Fruit fly (Drosophila melanogaster) Kc167 (cell line): ENCODE data around the gene Mct1.

Experiments
- Myc ChIP-seq: fragments of >200 bp; optimal IDR thresholded peaks from 2 replicates; lab custom pipeline; 2017; ENCODE audit warnings: missing external identifiers
- Sin3A ChIP-seq: fragments of >200 bp; optimal IDR thresholded peaks from 2 replicates; lab custom pipeline; 2018; ENCODE audit warnings: missing external identifiers
- h ChIP-seq: fragments of >200 bp; optimal IDR thresholded peaks from 3 replicates; lab custom pipeline; 2018; ENCODE audit warnings: missing external identifiers
- insv ChIP-seq: fragments of >200 bp; optimal IDR thresholded peaks from 3 replicates; lab custom pipeline; 2018; ENCODE audit warnings: missing external identifiers
- psq ChIP-seq: fragments of >200 bp; optimal IDR thresholded peaks from 2 replicates; lab custom pipeline; 2017; ENCODE audit warnings: missing external identifiers
- ttk ChIP-seq: sonication (Bioruptor generic); optimal IDR thresholded peaks from 2 replicates; lab custom pipeline; 2017; ENCODE audit warnings: missing external identifiers

Gene Mct1

dm6 chrX:2175265-2175795, 13.7 kb upstream of the Mct1 start, which contains the start of gene Cyp4d14:
Cyp4d14 (minus strand) TSS chrX:2175315.
- TF ChIP-seq h (lab: Kevin White, UChicago) = no peak
- TF ChIP-seq psq (lab: Kevin White, UChicago) = no peak
- TF ChIP-seq ttk = no peak
- no peak for TF ChIP-seq Sin3A (lab: Kevin White, UChicago)
- TF ChIP-seq Myc (lab: Kevin White, UChicago) = no peak
- no peak for TF ChIP-seq insv (lab: Kevin White, UChicago)

DNA sequence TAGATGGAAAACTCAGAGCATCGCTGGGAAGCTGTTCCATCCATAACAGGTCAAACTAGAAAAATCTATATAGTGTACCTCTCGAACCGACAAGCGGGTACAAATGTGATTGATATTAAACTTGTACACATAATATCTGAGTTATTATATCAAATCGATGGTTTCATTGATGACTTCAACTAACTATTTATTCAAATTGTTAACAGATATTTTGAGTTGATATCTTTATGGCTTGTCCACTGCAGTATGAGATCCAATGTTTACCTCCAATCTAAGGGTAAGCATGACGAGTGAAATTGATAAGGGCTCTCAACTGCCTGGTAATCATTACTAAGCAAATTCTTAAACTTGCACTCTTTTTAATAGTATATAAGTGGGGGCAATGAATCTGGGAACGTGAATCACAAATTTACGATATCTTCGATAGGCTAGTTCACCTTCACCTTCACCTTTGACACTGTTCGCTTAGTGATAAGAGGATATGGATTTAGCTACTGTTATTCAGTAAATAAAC, 13.0 kb upstream of the Mct1 start, which contains the start of gene Cyp4d2:
Cyp4d2 (plus strand) TSS at position 51 of the 514 bp plus-strand sequence.
- no peak for TF ChIP-seq h (lab: Kevin White, UChicago)
- no peak for TF ChIP-seq psq (lab: Kevin White, UChicago)
- TF ChIP-seq Myc (lab: Kevin White, UChicago) = no peak
- TF ChIP-seq insv (lab: Kevin White, UChicago) = no peak
- TF ChIP-seq Sin3A (lab: Kevin White, UChicago) = no peak
- no peak for TF ChIP-seq ttk

DNA sequence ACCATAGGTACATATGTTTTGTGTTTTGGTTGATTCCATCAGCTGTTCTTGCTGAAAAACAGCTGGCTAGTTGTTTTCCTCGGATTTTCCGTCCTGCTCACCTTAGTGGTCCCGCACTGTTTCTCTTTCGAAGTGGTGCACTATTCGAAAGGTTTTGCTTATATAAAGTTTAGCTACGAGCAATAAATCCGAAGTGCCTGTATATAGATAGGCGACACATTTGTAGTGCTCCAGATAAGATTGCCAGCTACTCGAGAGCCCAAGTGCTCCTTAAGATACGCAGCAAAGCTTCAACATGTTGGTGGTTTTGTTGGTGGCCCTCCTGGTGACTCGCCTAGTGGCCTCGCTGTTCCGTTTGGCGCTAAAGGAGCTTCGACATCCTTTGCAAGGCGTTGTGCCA, 10.2 kb upstream of the Mct1 start, which contains the start of gene Cyp4ae1:
Cyp4ae1 (plus strand) TSS at position 206 of the 400 bp plus-strand sequence.
- TF ChIP-seq Sin3A (lab: Kevin White, UChicago) (no peak), h (lab: Kevin White, UChicago) (no peak), psq (lab: Kevin White, UChicago) (no peak), insv (lab: Kevin White, UChicago) (no peak)

dm6 chrX:2180750-2181261, 8.2 kb upstream of the Mct1 start, which contains the start of gene pn:
pn (plus strand) TSS chrX:2181211.
- TF ChIP-seq psq (lab: Kevin White, UChicago) (no peak), Sin3A (lab: Kevin White, UChicago) (no peak), ttk (no peak), h (lab: Kevin White, UChicago) (no peak), Myc (lab: Kevin White, UChicago) (no peak), insv (lab: Kevin White, UChicago) (no peak)

DNA sequence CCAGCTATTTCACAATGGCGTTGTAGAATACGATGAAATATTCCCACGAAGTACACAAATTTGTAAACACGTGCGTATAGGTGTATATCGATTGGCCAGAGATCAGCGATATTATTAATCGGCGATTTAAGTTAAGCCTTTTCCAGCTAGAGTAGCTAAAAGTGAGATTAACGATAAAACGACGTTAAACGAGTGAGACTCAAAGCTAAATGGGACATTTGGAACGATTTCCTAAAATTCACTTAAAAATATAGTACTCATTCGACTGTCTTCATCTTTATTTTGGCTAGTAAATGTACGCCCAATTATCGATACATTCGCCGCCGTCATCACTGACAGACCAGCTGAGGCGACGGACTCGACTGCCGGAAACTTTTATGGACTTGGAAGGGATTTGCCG, 4.4 kb upstream of the Mct1 start, which contains the start of the genes Nmd3 and CG17776:
Nmd3 (minus strand) TSS at position 106 of the 400 bp plus-strand sequence.
CG17776 (plus strand) TSS at position 163 of the 400 bp plus-strand sequence.
- no peak for TF ChIP-seq ttk
- no peak for TF ChIP-seq psq (lab: Kevin White, UChicago)
- TF ChIP-seq Myc (lab: Kevin White, UChicago) = no peak
- TF ChIP-seq insv (lab: Kevin White, UChicago) = no peak
- TF ChIP-seq h (lab: Kevin White, UChicago) = no peak
- TF ChIP-seq Sin3A (lab: Kevin White, UChicago) = no peak

DNA sequence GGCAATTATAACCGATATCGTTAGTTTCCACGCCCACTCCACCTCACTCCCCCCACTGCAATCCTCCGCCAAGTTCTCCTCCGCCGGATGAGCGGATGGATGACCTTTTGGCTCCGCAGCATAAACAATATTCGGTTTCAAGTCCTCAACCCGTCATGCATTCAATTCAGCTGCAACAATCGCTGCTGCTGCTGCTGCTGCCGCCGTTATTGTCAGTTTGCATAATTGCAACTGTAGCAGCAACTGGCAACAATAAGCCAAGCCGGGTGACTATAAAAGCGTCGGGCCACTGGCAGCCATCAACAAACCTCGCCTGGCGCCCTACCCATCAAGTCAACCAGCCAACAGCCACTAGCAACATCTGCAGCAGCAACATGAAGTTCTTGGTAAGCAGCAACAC, 2.4 kb upstream of the Mct1 start, which contains the start of gene CG17777:
CG17777 (plus strand) TSS at position 301 of the 400 bp plus-strand sequence.
- no peak for TF ChIP-seq Sin3A (lab: Kevin White, UChicago)
- TF ChIP-seq psq (lab: Kevin White, UChicago) = no peak
- no peak for TF ChIP-seq h (lab: Kevin White, UChicago)
- no peak for TF ChIP-seq insv (lab: Kevin White, UChicago)
- TF ChIP-seq Myc (lab: Kevin White, UChicago) = no peak
- TF ChIP-seq ttk = no peak

dm6 chrX:2187520-2187919, 1.5 kb upstream of the Mct1 start, which contains the start of gene CG3457:
CG3457 (plus strand) TSS chrX:2187820.
- no peak for TF ChIP-seq Myc (lab: Kevin White, UChicago)
- no peak for TF ChIP-seq Sin3A (lab: Kevin White, UChicago)
- TF ChIP-seq insv (lab: Kevin White, UChicago) = no peak
- no peak for TF ChIP-seq ttk
- TF ChIP-seq h (lab: Kevin White, UChicago) = no peak
- no peak for TF ChIP-seq psq (lab: Kevin White, UChicago)

DNA sequence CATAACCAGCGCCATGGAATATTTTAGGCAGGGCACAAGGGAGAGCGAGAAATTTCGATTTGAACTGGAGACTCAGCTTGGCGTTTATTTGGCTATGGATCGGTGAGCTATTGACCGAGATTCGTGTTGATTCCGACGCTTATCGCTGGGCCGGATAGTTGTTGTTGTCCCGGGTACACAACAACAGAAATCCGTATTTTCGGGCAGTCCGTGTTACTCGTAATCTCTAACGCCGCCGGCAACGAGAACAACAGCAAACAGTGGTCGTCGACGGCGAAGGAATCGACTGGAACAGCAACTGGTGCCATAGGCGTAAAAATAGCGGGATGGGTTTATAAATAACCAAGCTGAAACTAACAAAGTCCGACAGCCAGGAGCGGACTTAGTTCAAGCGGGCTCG, 2.9 kb downstream of the Mct1 start:
- TF ChIP-seq Sin3A (lab: Kevin White, UChicago) (no peak), Myc (lab: Kevin White, UChicago) (no peak), insv (lab: Kevin White, UChicago) (no peak), ttk (no peak), h (lab: Kevin White, UChicago) (no peak), psq (lab: Kevin White, UChicago) (no peak)

DNA sequence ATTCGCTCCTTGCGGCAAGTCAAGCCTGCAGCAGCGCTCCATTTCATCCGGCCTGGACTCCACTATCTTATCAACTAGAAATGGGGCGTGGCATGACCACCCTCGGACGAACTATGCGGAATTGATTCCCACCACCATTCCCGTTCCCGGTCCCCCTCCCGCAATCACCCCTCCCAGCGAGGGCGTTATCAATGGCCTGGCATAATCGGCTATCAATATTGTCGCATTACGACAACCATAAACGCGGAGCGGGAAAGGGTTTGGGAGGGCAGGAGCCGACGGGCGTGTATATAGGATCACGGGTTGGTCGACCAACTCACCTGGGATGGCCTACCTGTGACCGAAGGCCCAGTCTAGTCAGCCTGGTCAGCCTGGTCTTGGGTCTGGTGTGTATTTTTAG, 4.2 kb downstream of the Mct1 start:
- no peak for TF ChIP-seq Myc (lab: Kevin White, UChicago)

DNA sequence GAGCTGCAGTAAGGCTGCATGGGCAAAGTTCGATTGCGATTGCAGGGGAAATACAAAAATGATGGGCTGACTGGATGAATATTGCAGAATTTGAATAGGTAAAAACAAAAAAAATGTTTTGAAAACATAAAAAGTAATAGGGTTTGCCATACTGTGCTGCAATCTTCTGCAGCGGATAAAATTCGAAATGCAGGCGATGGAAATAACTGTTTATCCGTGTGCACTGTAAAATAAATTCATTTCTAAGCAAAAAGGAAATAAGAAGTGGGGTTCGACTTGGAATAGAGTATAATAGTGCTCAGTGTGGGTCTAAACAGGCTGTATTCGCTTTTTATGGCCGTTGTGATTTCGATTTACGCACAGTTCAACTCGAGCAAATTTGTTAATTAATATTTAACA, 4.8 kb downstream of the Mct1 start, which contains the start of gene CG14053:
CG14053 (minus strand) TSS at position 101 of the 399 bp plus-strand sequence.
- TF ChIP-seq Myc (lab: Kevin White, UChicago) (no peak), insv (lab: Kevin White, UChicago) (no peak), Sin3A (lab: Kevin White, UChicago) (no peak), ttk (no peak), h (lab: Kevin White, UChicago) (no peak)

- TF ChIP-seq insv (lab: Kevin White, UChicago) (no peak), h (lab: Kevin White, UChicago) (no peak), Myc (lab: Kevin White, UChicago) (no peak), psq (lab: Kevin White, UChicago) (no peak), Sin3A (lab: Kevin White, UChicago) (no peak), ttk (no peak)
These were observed 5.5 kb downstream of the Mct1 start for dm6 chrX:2194208-2195094.
